Fruit fly (Drosophila melanogaster) S2 (cell line): ENCODE results near the gene CG6766.

Source experiments
- CG8478 ChIP-seq: fragments of >200 bp; optimal IDR thresholded peaks from 2 replicates; lab custom pipeline; 2018
- CTCF ChIP-seq, 2 experiments: fragments of >200 bp; optimal IDR thresholded peaks; 2 replicates each; lab custom pipeline; 2018

- TF ChIP-seq CG8478 (lab: Kevin White, UChicago) (no peak), CTCF (optimal IDR thresholded peaks at IDR 0.05; lab: Kevin White, UChicago) (peak; percentile 73 to 77)
Observed at dm6 chr2L:12078123-12078658, 37.7 kb upstream of the CG6766 start.
